Fruit fly (Drosophila melanogaster) whole organism, pupa: ENCODE measurements around the gene CAH7.

Source experiments
- CG15710 ChIP-seq: fragments of 200-800 bp; sonication (Bioruptor generic); optimal IDR thresholded peaks from 2 replicates; lab custom pipeline; 2018; ENCODE audit warnings: missing biosample characterization, mild to moderate bottlenecking, missing genetic modification characterization, moderate library complexity
- CG17806 ChIP-seq: fragments of 200-800 bp; sonication (Bioruptor generic); optimal IDR thresholded peaks from 2 replicates; lab custom pipeline; 2018; ENCODE audit warnings: missing biosample characterization, mild to moderate bottlenecking, missing genetic modification characterization, moderate library complexity

DNA sequence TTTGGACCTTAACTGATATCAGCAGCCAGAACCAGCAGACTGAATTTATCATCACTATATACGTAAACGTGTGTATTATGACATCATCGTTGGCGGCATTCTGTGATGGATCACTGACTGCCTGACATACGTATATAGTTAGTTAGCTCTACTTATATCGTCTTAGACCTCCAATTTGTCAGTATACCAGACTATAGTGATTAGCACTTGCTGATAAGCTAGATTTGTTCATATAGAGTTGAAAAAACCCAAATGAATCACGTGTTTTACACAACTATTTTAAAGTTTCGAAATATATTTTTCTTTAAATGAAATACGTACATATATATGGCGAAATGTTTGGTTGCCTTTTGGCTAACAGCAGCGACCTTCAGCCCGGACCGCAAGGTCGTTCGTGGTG, 16.3 kb upstream of the CAH7 start:
- TF ChIP-seq CG17806 (tag; lab: Kevin White, UChicago): no peak
- TF ChIP-seq CG15710 (tag; lab: Kevin White, UChicago): no peak
